Comparison of ENCODE assay signal across 2 worm cellular contexts in genomic region chrX:6813025-6813424, ce11.
TF ChIP-seq lines count a peak whose summit lies in the region.

No protein-coding gene starts in this region.

TF ChIP-seq in whole organism, L4 larva, 104 proteins besides CTCF, POLR2A, EP300 and RAD21:
- no peak for TF ChIP-seq Y5F2A.4 (GFP tag; optimal IDR thresholded peaks at IDR 0.05; lab: Kevin White, UChicago)
- no peak for TF ChIP-seq unc-62 (GFP tag; optimal IDR thresholded peaks at IDR 0.05 in 1 of 2; lab: Kevin White, UChicago)
- TF ChIP-seq unc-62 (tag; optimal IDR thresholded peaks at IDR 0.05; lab: Kevin White, UChicago) = no peak
- no peak for TF ChIP-seq F49E8.2 (tag; optimal IDR thresholded peaks at IDR 0.05; lab: Kevin White, UChicago; ENCODE audit: borderline replicate concordance)
- TF ChIP-seq aha-1 (tag; lab: Kevin White, UChicago) = peak; percentile 96
- no peak for TF ChIP-seq unc-39 (tag; optimal IDR thresholded peaks at IDR 0.05; lab: Kevin White, UChicago)

TF ChIP-seq in whole organism, late embryonic, 69 proteins besides CTCF, POLR2A, EP300 and RAD21:
- peak; percentile 38 for TF ChIP-seq ceh-31 (tag; optimal IDR thresholded peaks at IDR 0.05; lab: Kevin White, UChicago)
- no peak for TF ChIP-seq ceh-9 (tag; optimal IDR thresholded peaks at IDR 0.05; lab: Kevin White, UChicago)
